Fruit fly (Drosophila melanogaster) whole organism, embryonic: ENCODE data around the gene CG4594.

ENCODE experiments used
- ATbp ChIP-seq: fragments of 200-800 bp; sonication (Bioruptor generic); optimal IDR thresholded peaks from 2 replicates; lab custom pipeline; 2017; ENCODE audit warnings: missing biosample characterization, mild to moderate bottlenecking, missing genetic modification characterization, missing genetic modification reagents
- Antp ChIP-seq: fragments of 200-800 bp; sonication (Bioruptor generic); optimal IDR thresholded peaks from 3 replicates; lab custom pipeline; 2016; ENCODE audit warnings: missing biosample characterization, missing genetic modification characterization
- Atf3 ChIP-seq: fragments of 200-800 bp; sonication (Bioruptor generic); optimal IDR thresholded peaks from 3 replicates; lab custom pipeline; 2016; ENCODE audit warnings: missing biosample characterization, missing genetic modification characterization
- CG10274 ChIP-seq: fragments of 200-800 bp; sonication (Bioruptor generic); optimal IDR thresholded peaks from 3 replicates; lab custom pipeline; 2017; ENCODE audit warnings: missing biosample characterization, mild to moderate bottlenecking, missing genetic modification characterization
- CG10462 ChIP-seq: fragments of 200-800 bp; sonication (Bioruptor generic); optimal IDR thresholded peaks from 2 replicates; lab custom pipeline; 2016; ENCODE audit warnings: missing biosample characterization, missing genetic modification characterization
- CG12659 ChIP-seq: fragments of 200-800 bp; sonication (Bioruptor generic); optimal IDR thresholded peaks from 3 replicates; lab custom pipeline; 2017; ENCODE audit warnings: mild to moderate bottlenecking, missing biosample characterization, missing genetic modification reagents, missing genetic modification characterization
- CG13123 ChIP-seq: fragments of 200-800 bp; sonication (Bioruptor generic); optimal IDR thresholded peaks from 2 replicates; lab custom pipeline; 2016; ENCODE audit warnings: missing biosample characterization, missing genetic modification characterization
- CG1529 ChIP-seq: fragments of 200-800 bp; sonication (Bioruptor generic); optimal IDR thresholded peaks from 3 replicates; lab custom pipeline; 2018; ENCODE audit warnings: missing biosample characterization, missing genetic modification characterization
- CG15514 ChIP-seq: fragments of 200-800 bp; sonication (Bioruptor generic); optimal IDR thresholded peaks from 3 replicates; lab custom pipeline; 2017; ENCODE audit warnings: missing biosample characterization, missing genetic modification characterization, mild to moderate bottlenecking, moderate library complexity, missing genetic modification reagents
- CG15601 ChIP-seq: fragments of 200-800 bp; sonication (Bioruptor generic); optimal IDR thresholded peaks from 3 replicates; lab custom pipeline; 2019; ENCODE audit warnings: missing biosample characterization, mild to moderate bottlenecking, missing genetic modification characterization, moderate library complexity
- CG2116 ChIP-seq: fragments of 200-800 bp; sonication (Bioruptor generic); optimal IDR thresholded peaks from 3 replicates; lab custom pipeline; 2018; ENCODE audit warnings: missing biosample characterization, mild to moderate bottlenecking, missing genetic modification characterization
- CG2202 ChIP-seq: fragments of 200-800 bp; sonication (Bioruptor generic); optimal IDR thresholded peaks from 2 replicates; lab custom pipeline; 2018; ENCODE audit warnings: missing biosample characterization, mild to moderate bottlenecking, missing genetic modification characterization
- CG2712 ChIP-seq: fragments of 200-800 bp; optimal IDR thresholded peaks from 3 replicates; lab custom pipeline; 2019; ENCODE audit warnings: missing biosample characterization, mild to moderate bottlenecking, missing genetic modification characterization, moderate library complexity
- CG2889 ChIP-seq: fragments of 200-800 bp; sonication (Bioruptor generic); IDR thresholded peaks from 3 replicates; pipeline ENCODE4 v1.3.6; 2022; ENCODE audit warnings: missing biosample characterization, missing genetic modification characterization
- CG30020 ChIP-seq: fragments of 200-800 bp; optimal IDR thresholded peaks from 2 replicates; lab custom pipeline; 2019; ENCODE audit warnings: missing biosample characterization, mild to moderate bottlenecking, missing genetic modification characterization, moderate library complexity
- CG32772 ChIP-seq: fragments of 200-800 bp; sonication (Bioruptor generic); IDR thresholded peaks from 2 replicates; pipeline ENCODE4 v1.3.6; 2022; ENCODE audit warnings: missing biosample characterization, missing genetic modification characterization
- CG34376 ChIP-seq: fragments of 200-800 bp; sonication (Bioruptor generic); optimal IDR thresholded peaks from 2 replicates; lab custom pipeline; 2018; ENCODE audit warnings: missing biosample characterization, mild to moderate bottlenecking, missing genetic modification characterization
- CG3995 ChIP-seq: fragments of 200-800 bp; sonication (Bioruptor generic); optimal IDR thresholded peaks from 3 replicates; lab custom pipeline; 2016; ENCODE audit warnings: missing biosample characterization, missing genetic modification characterization
- CG4424 ChIP-seq: fragments of 200-800 bp; sonication (Bioruptor generic); optimal IDR thresholded peaks from 3 replicates; lab custom pipeline; 2016; ENCODE audit warnings: missing biosample characterization, missing genetic modification characterization
- CG8359 ChIP-seq: fragments of 200-800 bp; sonication (Bioruptor generic); optimal IDR thresholded peaks from 2 replicates; lab custom pipeline; 2017; ENCODE audit warnings: missing biosample characterization, mild to moderate bottlenecking, missing genetic modification characterization, borderline replicate concordance
- CG9817 ChIP-seq: fragments of 200-800 bp; sonication (Bioruptor generic); optimal IDR thresholded peaks from 2 replicates; lab custom pipeline; 2018; ENCODE audit warnings: missing biosample characterization, mild to moderate bottlenecking, missing genetic modification characterization, moderate library complexity
- D ChIP-seq, 2 experiments: fragments of 200-800 bp in 1 of 2; fragments of >200 bp in 1 of 2; sonication (Bioruptor generic) in 1 of 2; optimal IDR thresholded peaks; 2 replicates in 1 of 2; 3 replicates in 1 of 2; lab custom pipeline; 2017; ENCODE audit warnings: mild to moderate bottlenecking in 1 of 2, missing biosample characterization in 1 of 2, missing genetic modification characterization in 1 of 2, missing genetic modification reagents in 1 of 2
- Doc2 ChIP-seq: fragments of 200-800 bp; sonication (Bioruptor generic); IDR thresholded peaks from 2 replicates; pipeline ENCODE4 v1.3.6; 2022; ENCODE audit warnings: missing biosample characterization, missing genetic modification characterization
- Doc3 ChIP-seq: fragments of 200-800 bp; sonication (Bioruptor generic); IDR thresholded peaks from 3 replicates; pipeline ENCODE4 v1.3.6; 2022; ENCODE audit warnings: missing biosample characterization, missing genetic modification characterization; ENCODE audit not compliant: partially characterized antibody
- Eip74EF ChIP-seq, 2 experiments: fragments of 200-800 bp in 1 of 2; fragments of >200 bp in 1 of 2; sonication (Bioruptor generic) in 1 of 2; optimal IDR thresholded peaks; 2 replicates each; lab custom pipeline; 2017 to 2019; ENCODE audit warnings: missing biosample characterization in 2 of 2, missing genetic modification characterization in 2 of 2, mild to moderate bottlenecking in 1 of 2, moderate library complexity in 1 of 2
- H2.0 ChIP-seq: fragments of 200-800 bp; sonication (Bioruptor generic); IDR thresholded peaks from 2 replicates; pipeline ENCODE4 v1.3.6; 2022; ENCODE audit warnings: missing biosample characterization, missing genetic modification characterization
- Hmx ChIP-seq: fragments of 200-800 bp; sonication (Bioruptor generic); optimal IDR thresholded peaks from 2 replicates; lab custom pipeline; 2016; ENCODE audit warnings: missing biosample characterization, missing genetic modification characterization
- Hr78 ChIP-seq, 2 experiments: fragments of 200-800 bp in 1 of 2; fragments of >200 bp in 1 of 2; sonication (Bioruptor generic) in 1 of 2; optimal IDR thresholded peaks; 2 replicates each; lab custom pipeline; 2017 to 2019; ENCODE audit warnings: missing biosample characterization in 2 of 2, missing genetic modification characterization in 2 of 2, mild to moderate bottlenecking in 1 of 2, moderate library complexity in 1 of 2
- Lhr ChIP-seq: fragments of 200-800 bp; sonication (Bioruptor generic); optimal IDR thresholded peaks from 3 replicates; lab custom pipeline; 2017; ENCODE audit warnings: mild to moderate bottlenecking, missing biosample characterization, missing genetic modification reagents, missing genetic modification characterization
- Max ChIP-seq: fragments of 200-800 bp; sonication (Bioruptor generic); optimal IDR thresholded peaks from 2 replicates; lab custom pipeline; 2016; ENCODE audit warnings: missing biosample characterization, mild to moderate bottlenecking, missing genetic modification characterization
- Med ChIP-seq: fragments of 200-800 bp; sonication (Bioruptor generic); peaks from one replicate; lab custom pipeline; 2016; ENCODE audit warnings: missing biosample characterization, missing genetic modification characterization, mild to moderate bottlenecking, inconsistent platforms, moderate library complexity
- Opbp ChIP-seq: fragments of 200-800 bp; sonication (Bioruptor generic); IDR thresholded peaks from 3 replicates; pipeline ENCODE4 v1.3.6; 2022; ENCODE audit warnings: missing biosample characterization, missing genetic modification characterization; ENCODE audit not compliant: partially characterized antibody
- Sox100B ChIP-seq: fragments of 200-800 bp; sonication (Bioruptor generic); optimal IDR thresholded peaks from 3 replicates; lab custom pipeline; 2018; ENCODE audit warnings: missing biosample characterization, mild to moderate bottlenecking, missing genetic modification characterization
- Spps ChIP-seq: fragments of 200-800 bp; sonication (Bioruptor generic); optimal IDR thresholded peaks from 2 replicates; lab custom pipeline; 2018; ENCODE audit warnings: missing biosample characterization, mild to moderate bottlenecking, missing genetic modification characterization
- Xbp1 ChIP-seq: fragments of 200-800 bp; sonication (Bioruptor generic); optimal IDR thresholded peaks from 3 replicates; lab custom pipeline; 2016; ENCODE audit warnings: missing biosample characterization, mild to moderate bottlenecking, missing genetic modification characterization
- btn ChIP-seq: fragments of 200-800 bp; sonication (Bioruptor generic); optimal IDR thresholded peaks from 2 replicates; lab custom pipeline; 2016; ENCODE audit warnings: missing biosample characterization, missing genetic modification characterization
- crol ChIP-seq: fragments of 200-800 bp; sonication (Bioruptor generic); IDR thresholded peaks from 2 replicates; pipeline ENCODE4 v1.3.6; 2022; ENCODE audit warnings: missing biosample characterization, missing genetic modification characterization
- crp ChIP-seq, 2 experiments: fragments of 200-800 bp; sonication (Bioruptor generic); optimal IDR thresholded peaks; 2 replicates in 1 of 2; 3 replicates in 1 of 2; lab custom pipeline; 2017; ENCODE audit warnings: missing biosample characterization in 2 of 2, missing genetic modification characterization in 2 of 2, mild to moderate bottlenecking in 1 of 2, moderate library complexity in 1 of 2
- dmrt99B ChIP-seq: fragments of 200-800 bp; sonication (Bioruptor generic); optimal IDR thresholded peaks from 2 replicates; lab custom pipeline; 2018; ENCODE audit warnings: missing biosample characterization, mild to moderate bottlenecking, missing genetic modification characterization, moderate library complexity
- ftz-f1 ChIP-seq: fragments of 200-800 bp; sonication (Bioruptor generic); optimal IDR thresholded peaks from 2 replicates; lab custom pipeline; 2016; ENCODE audit warnings: missing biosample characterization, missing genetic modification characterization
- hb ChIP-seq: fragments of 200-800 bp; sonication (Bioruptor generic); IDR thresholded peaks from 3 replicates; pipeline ENCODE4 v1.3.6; 2022; ENCODE audit warnings: missing biosample characterization, missing genetic modification characterization; ENCODE audit not compliant: partially characterized antibody
- hbn ChIP-seq: fragments of 200-800 bp; sonication (Bioruptor generic); IDR thresholded peaks from 2 replicates; pipeline ENCODE4 v1.3.6; 2022; ENCODE audit warnings: missing biosample characterization, missing genetic modification characterization; ENCODE audit not compliant: partially characterized antibody
- jing ChIP-seq: fragments of 200-800 bp; sonication (Bioruptor generic); optimal IDR thresholded peaks from 2 replicates; lab custom pipeline; 2018; ENCODE audit warnings: missing biosample characterization, mild to moderate bottlenecking, missing genetic modification characterization
- pho ChIP-seq: fragments of 200-800 bp; sonication (Bioruptor generic); optimal IDR thresholded peaks from 2 replicates; lab custom pipeline; 2016; ENCODE audit warnings: missing biosample characterization, missing genetic modification characterization
- sisA ChIP-seq: fragments of 200-800 bp; sonication (Bioruptor generic); IDR thresholded peaks from 2 replicates; pipeline ENCODE4 v1.3.6; 2022; ENCODE audit warnings: missing biosample characterization, missing genetic modification characterization
- sug ChIP-seq: fragments of 200-800 bp; optimal IDR thresholded peaks from 2 replicates; lab custom pipeline; 2019; ENCODE audit warnings: missing biosample characterization, mild to moderate bottlenecking, missing genetic modification characterization, moderate library complexity
- tgo ChIP-seq: fragments of 200-800 bp; sonication (Bioruptor generic); IDR thresholded peaks from 3 replicates; pipeline ENCODE4 v1.3.6; 2022; ENCODE audit warnings: missing biosample characterization, missing genetic modification characterization
- trh ChIP-seq: fragments of 200-800 bp; sonication (Bioruptor generic); optimal IDR thresholded peaks from 2 replicates; lab custom pipeline; 2016; ENCODE audit warnings: missing biosample characterization, missing genetic modification characterization
- tup ChIP-seq: fragments of 200-800 bp; sonication (Bioruptor generic); optimal IDR thresholded peaks from 2 replicates; lab custom pipeline; 2016; ENCODE audit warnings: missing biosample characterization, mild to moderate bottlenecking, missing genetic modification characterization, moderate library complexity

The CG4594 gene

dm6 chr2L:9890576-9890975 is 29.4 kb upstream of the CG4594 start, which contains the start of the genes CG34183 and CG4537 (continued):
- TF ChIP-seq CG13123 (GFP tag; lab: Kevin White, UChicago): no peak
- TF ChIP-seq CG8359 (GFP tag; lab: Kevin White, UChicago): no peak
- TF ChIP-seq CG4424 (GFP tag; lab: Kevin White, UChicago): no peak
- TF ChIP-seq CG2889 (GFP tag; lab: Robert Waterston, UW): no peak
- TF ChIP-seq Hr78 (GFP tag; optimal IDR thresholded peaks at IDR 0.05; lab: Kevin White, UChicago): no peak
- peak; percentile 91 for TF ChIP-seq hbn (GFP tag; lab: Robert Waterston, UW)
- peak; percentile 6 for TF ChIP-seq CG34376
- peak in 1 of 2 experiments; percentile 30 for TF ChIP-seq crp (GFP tag; optimal IDR thresholded peaks at IDR 0.05; lab: Kevin White, UChicago)
- TF ChIP-seq tgo: no peak
- peak; percentile 82 for TF ChIP-seq CG2116
- no peak for TF ChIP-seq tup
- TF ChIP-seq CG10462 (GFP tag; lab: Kevin White, UChicago): no peak
- TF ChIP-seq CG12659 (GFP tag; lab: Kevin White, UChicago): peak; percentile 64
- no peak for TF ChIP-seq ATbp (GFP tag; lab: Kevin White, UChicago)
- no peak for TF ChIP-seq Atf3
- no peak for TF ChIP-seq CG32772
- no peak for TF ChIP-seq pho (GFP tag; lab: Kevin White, UChicago)
- TF ChIP-seq Max (GFP tag; lab: Kevin White, UChicago): no peak
- TF ChIP-seq dmrt99B (tag; lab: Kevin White, UChicago): no peak
- TF ChIP-seq CG2202: no peak
- TF ChIP-seq sisA (GFP tag; lab: Robert Waterston, UW): no peak
- TF ChIP-seq CG2712 (tag; lab: Kevin White, UChicago): no peak
- no peak for TF ChIP-seq Sox100B (GFP tag; lab: Kevin White, UChicago)
- peak; percentile 90 for TF ChIP-seq Doc3
- TF ChIP-seq D (optimal IDR thresholded peaks at IDR 0.05; lab: Kevin White, UChicago): no peak
- TF ChIP-seq D (GFP tag; optimal IDR thresholded peaks at IDR 0.05; lab: Kevin White, UChicago): no peak
- TF ChIP-seq CG1529 (GFP tag; lab: Kevin White, UChicago): no peak
- TF ChIP-seq Spps (tag; lab: Kevin White, UChicago): no peak
- no peak for TF ChIP-seq Lhr (GFP tag; lab: Kevin White, UChicago)
- TF ChIP-seq sug: no peak
- no peak for TF ChIP-seq CG9817 (tag; lab: Kevin White, UChicago)
- TF ChIP-seq Eip74EF (GFP tag; optimal IDR thresholded peaks at IDR 0.05; lab: Kevin White, UChicago): no peak
- no peak for TF ChIP-seq Med (GFP tag; lab: Kevin White, UChicago)
- TF ChIP-seq CG15514 (GFP tag; lab: Kevin White, UChicago): peak; percentile 39
- no peak for TF ChIP-seq jing (GFP tag; lab: Kevin White, UChicago)
- TF ChIP-seq hb (GFP tag; lab: Robert Waterston, UW): peak; percentile 78; the same call in 2 of the 3 replicates
- peak; percentile 4 for TF ChIP-seq CG30020 (tag; lab: Kevin White, UChicago)
- TF ChIP-seq Hmx (GFP tag; lab: Kevin White, UChicago): no peak
- TF ChIP-seq Xbp1 (GFP tag; lab: Kevin White, UChicago): no peak
- no peak for TF ChIP-seq H2.0 (GFP tag; lab: Robert Waterston, UW)
- no peak for TF ChIP-seq btn
- TF ChIP-seq trh (GFP tag; lab: Kevin White, UChicago): no peak
- TF ChIP-seq Opbp (GFP tag; lab: Robert Waterston, UW): peak; percentile 91
- TF ChIP-seq CG15601 (tag; lab: Kevin White, UChicago): no peak
- TF ChIP-seq Antp (GFP tag; lab: Kevin White, UChicago): no peak
- no peak for TF ChIP-seq crol (GFP tag; lab: Robert Waterston, UW)
- no peak for TF ChIP-seq CG10274 (GFP tag; lab: Kevin White, UChicago)
- no peak for TF ChIP-seq Doc2 (GFP tag; lab: Robert Waterston, UW)
- TF ChIP-seq ftz-f1 (GFP tag; lab: Kevin White, UChicago): no peak
- TF ChIP-seq CG3995 (GFP tag; lab: Kevin White, UChicago): no peak
